Worm (Caenorhabditis elegans): ENCODE results near the gene F43G6.10.

ce11 chrII:11777893-11778480, 31.2 kb upstream of the F43G6.10 start, which contains the start of the genes patr-1 and dna-2:
- no peak for TF ChIP-seq klf-2 (GFP tag; conservative IDR thresholded peaks at IDR 0.05)
- no peak for TF ChIP-seq flt-1 (GFP tag; IDR thresholded peaks at IDR 0.05)

Measured in whole organism, midembryonic.